Worm (Caenorhabditis elegans) whole organism, L4/young adult: ENCODE data around the gene C55C3.1.

ENCODE experiments used
- W03F9.2 ChIP-seq: fragments of 150-350 bp; optimal IDR thresholded peaks from 2 replicates; lab custom pipeline; 2014; ENCODE audit warnings: missing biosample characterization, missing genetic modification characterization
- dao-5 ChIP-seq: sonication (generic microtip); optimal IDR thresholded peaks from 2 replicates; lab custom pipeline; 2016; ENCODE audit warnings: missing genotype, missing genetic modification characterization, moderate library complexity, missing compliant biosample characterization
- him-1 ChIP-seq: sonication (generic microtip); optimal IDR thresholded peaks from 2 replicates; lab custom pipeline; 2016; ENCODE audit warnings: missing genotype, missing genetic modification reagents, missing genetic modification characterization, missing compliant biosample characterization

Gene C55C3.1

ce11 chrIV:5708796-5709195 is at the start of gene C55C3.1:
Gene C55C3.1, plus strand, starts transcription at chrIV:5709096.
- no peak for TF ChIP-seq W03F9.2 (tag; lab: Kevin White, UChicago)
- no peak for TF ChIP-seq dao-5
- no peak for TF ChIP-seq him-1

- TF ChIP-seq W03F9.2 (tag; lab: Kevin White, UChicago) = no peak
- no peak for TF ChIP-seq him-1
- no peak for TF ChIP-seq dao-5
These were observed 49.4 kb upstream of the C55C3.1 start for ce11 chrIV:5659461-5659860.

- TF ChIP-seq him-1 (no peak), W03F9.2 (tag; lab: Kevin White, UChicago) (no peak), dao-5 (no peak)
These were observed 48.7 kb upstream of the C55C3.1 start, which contains the start of gene skn-1 for ce11 chrIV:5660239-5660638. Gene skn-1, minus strand, starts transcription at chrIV:5660384.

ce11 chrIV:5662073-5662472 is 46.8 kb upstream of the C55C3.1 start:
- TF ChIP-seq him-1 (no peak), W03F9.2 (tag; lab: Kevin White, UChicago) (no peak), dao-5 (no peak)

ce11 chrIV:5662886-5663285 is 46.0 kb upstream of the C55C3.1 start:
- TF ChIP-seq him-1 (no peak), dao-5 (no peak), W03F9.2 (tag; lab: Kevin White, UChicago) (no peak)

- TF ChIP-seq him-1 (no peak), W03F9.2 (tag; lab: Kevin White, UChicago) (no peak), dao-5 (no peak)
These were observed 44.4 kb upstream of the C55C3.1 start, which contains the start of gene bec-1 for ce11 chrIV:5664375-5665004. Gene bec-1, minus strand, starts transcription at chrIV:5664425.

- TF ChIP-seq him-1 (no peak), W03F9.2 (tag; lab: Kevin White, UChicago) (peak; percentile 32)
These were observed 43.5 kb upstream of the C55C3.1 start for ce11 chrIV:5665353-5665918.

- TF ChIP-seq dao-5 (no peak), W03F9.2 (tag; lab: Kevin White, UChicago) (peak; percentile 11)
These were observed 42.5 kb upstream of the C55C3.1 start for ce11 chrIV:5666115-5667028.

- TF ChIP-seq dao-5 (no peak), W03F9.2 (tag; lab: Kevin White, UChicago) (no peak)
These were observed 41.7 kb upstream of the C55C3.1 start for ce11 chrIV:5667191-5667590.

- TF ChIP-seq W03F9.2 (tag; lab: Kevin White, UChicago) (no peak), him-1 (no peak), dao-5 (no peak)
These were observed 39.4 kb upstream of the C55C3.1 start, which contains the start of gene T19E7.6 for ce11 chrIV:5669459-5669858. Gene T19E7.6, minus strand, starts transcription at chrIV:5669503.

ce11 chrIV:5671325-5671724 is 37.6 kb upstream of the C55C3.1 start:
- TF ChIP-seq him-1 (no peak), W03F9.2 (tag; lab: Kevin White, UChicago) (no peak), dao-5 (no peak)

ce11 chrIV:5674435-5674834 is 34.5 kb upstream of the C55C3.1 start, which contains the start of gene srd-5:
Gene srd-5, minus strand, starts transcription at chrIV:5674535.
- no peak for TF ChIP-seq dao-5
- no peak for TF ChIP-seq W03F9.2 (tag; lab: Kevin White, UChicago)
- TF ChIP-seq him-1 = no peak

ce11 chrIV:5678044-5678443 is 30.9 kb upstream of the C55C3.1 start, which contains the start of gene C55C3.4:
Gene C55C3.4, minus strand, starts transcription at chrIV:5678144.
- TF ChIP-seq him-1 (no peak), dao-5 (no peak), W03F9.2 (tag; lab: Kevin White, UChicago) (no peak)

- TF ChIP-seq dao-5 (no peak), W03F9.2 (tag; lab: Kevin White, UChicago) (no peak), him-1 (no peak)
These were observed 26.2 kb upstream of the C55C3.1 start, which contains the start of the genes C55C3.7 and C55C3.6 for ce11 chrIV:5682547-5683234. Gene C55C3.7, minus strand, starts transcription at chrIV:5682647. Gene C55C3.6, plus strand, starts transcription at chrIV:5683184.
